Fruit fly (Drosophila melanogaster) whole organism, embryonic: ENCODE measurements around the gene CG31099.

Experiments
- CG10366 ChIP-seq: fragments of 200-800 bp; sonication (Bioruptor generic); IDR thresholded peaks from 2 replicates; pipeline ENCODE4 v1.3.6; 2022; ENCODE audit warnings: missing biosample characterization, missing genetic modification characterization
- CG11456 ChIP-seq: fragments of 200-800 bp; sonication (Bioruptor generic); IDR thresholded peaks from 3 replicates; pipeline ENCODE4 v1.3.6; 2022; ENCODE audit warnings: missing biosample characterization, missing genetic modification characterization
- CG11695 ChIP-seq: fragments of 200-800 bp; sonication (Bioruptor generic); IDR thresholded peaks from 3 replicates; pipeline ENCODE4 v1.3.6; 2022; ENCODE audit warnings: missing biosample characterization, missing genetic modification characterization
- CG11723 ChIP-seq: fragments of 200-800 bp; sonication (Bioruptor generic); optimal IDR thresholded peaks from 2 replicates; lab custom pipeline; 2017; ENCODE audit warnings: missing biosample characterization, mild to moderate bottlenecking, missing genetic modification characterization
- CG12104 ChIP-seq: fragments of 200-800 bp; sonication (Bioruptor generic); optimal IDR thresholded peaks from 3 replicates; lab custom pipeline; 2016; ENCODE audit warnings: missing biosample characterization, missing genetic modification characterization
- CG1233 ChIP-seq: fragments of 200-800 bp; sonication (Bioruptor generic); optimal IDR thresholded peaks from 4 replicates; lab custom pipeline; 2018; ENCODE audit warnings: missing biosample characterization, mild to moderate bottlenecking, missing genetic modification characterization
- CG12391 ChIP-seq: fragments of 200-800 bp; sonication (Bioruptor generic); optimal IDR thresholded peaks from 3 replicates; lab custom pipeline; 2018; ENCODE audit warnings: missing biosample characterization, mild to moderate bottlenecking, missing genetic modification characterization, moderate library complexity
- CG12769 ChIP-seq: fragments of 200-800 bp; sonication (Bioruptor generic); optimal IDR thresholded peaks from 2 replicates; lab custom pipeline; 2019; ENCODE audit warnings: missing biosample characterization, mild to moderate bottlenecking, missing genetic modification characterization, moderate library complexity
- CG13894 ChIP-seq: fragments of 200-800 bp; sonication (Bioruptor generic); optimal IDR thresholded peaks from 3 replicates; lab custom pipeline; 2018; ENCODE audit warnings: missing biosample characterization, mild to moderate bottlenecking, missing genetic modification characterization, moderate library complexity
- CG14441 ChIP-seq: fragments of 200-800 bp; sonication (Bioruptor generic); IDR thresholded peaks from 2 replicates; pipeline ENCODE4 v1.3.6; 2022; ENCODE audit warnings: missing biosample characterization, missing genetic modification characterization
- CG14710 ChIP-seq: fragments of 200-800 bp; sonication (Bioruptor generic); optimal IDR thresholded peaks from 3 replicates; lab custom pipeline; 2019; ENCODE audit warnings: missing biosample characterization, mild to moderate bottlenecking, missing genetic modification characterization, moderate library complexity
- CG15269 ChIP-seq: fragments of 200-800 bp; sonication (Bioruptor generic); optimal IDR thresholded peaks from 2 replicates; lab custom pipeline; 2018; ENCODE audit warnings: missing biosample characterization, mild to moderate bottlenecking, missing genetic modification characterization, moderate library complexity
- CG7745 ChIP-seq: fragments of 200-800 bp; sonication (Bioruptor generic); optimal IDR thresholded peaks from 2 replicates; lab custom pipeline; 2018; ENCODE audit warnings: missing biosample characterization, mild to moderate bottlenecking, missing genetic modification characterization, moderate library complexity
- CG7928 ChIP-seq: fragments of 200-800 bp; sonication (Bioruptor generic); optimal IDR thresholded peaks from 2 replicates; lab custom pipeline; 2017; ENCODE audit warnings: missing biosample characterization, mild to moderate bottlenecking, missing genetic modification characterization
- CG8290 ChIP-seq, 3 experiments: fragments of 200-800 bp; sonication (Bioruptor generic); optimal IDR thresholded peaks; 2 replicates each; lab custom pipeline; 2016 to 2019; ENCODE audit warnings: missing biosample characterization in 3 of 3, missing genetic modification characterization in 3 of 3, mild to moderate bottlenecking in 2 of 3, moderate library complexity in 1 of 3
- CG9609 ChIP-seq: fragments of 200-800 bp; sonication (Bioruptor generic); optimal IDR thresholded peaks from 3 replicates; lab custom pipeline; 2016; ENCODE audit warnings: missing biosample characterization, missing genetic modification characterization
- D19A ChIP-seq: fragments of 200-800 bp; optimal IDR thresholded peaks from 3 replicates; lab custom pipeline; 2019; ENCODE audit warnings: missing biosample characterization, mild to moderate bottlenecking, missing genetic modification characterization, moderate library complexity
- Dbx ChIP-seq: fragments of 200-800 bp; sonication (Bioruptor generic); IDR thresholded peaks from 3 replicates; pipeline ENCODE4 v1.3.6; 2022; ENCODE audit warnings: missing biosample characterization, missing genetic modification characterization
- Drgx ChIP-seq: fragments of 200-800 bp; sonication (Bioruptor generic); IDR thresholded peaks from 2 replicates; pipeline ENCODE4 v1.3.6; 2022; ENCODE audit warnings: missing biosample characterization, missing genetic modification characterization
- Ets65A ChIP-seq: fragments of 200-800 bp; sonication (Bioruptor generic); peaks from one replicate; lab custom pipeline; 2016; ENCODE audit warnings: missing biosample characterization, missing genetic modification characterization
- Max ChIP-seq: fragments of 200-800 bp; sonication (Bioruptor generic); optimal IDR thresholded peaks from 2 replicates; lab custom pipeline; 2016; ENCODE audit warnings: missing biosample characterization, mild to moderate bottlenecking, missing genetic modification characterization
- Scr ChIP-seq: fragments of 200-800 bp; sonication (Bioruptor generic); IDR thresholded peaks from 2 replicates; pipeline ENCODE4 v1.3.6; 2022; ENCODE audit warnings: missing biosample characterization, missing genetic modification characterization; ENCODE audit not compliant: partially characterized antibody
- Sox100B ChIP-seq: fragments of 200-800 bp; sonication (Bioruptor generic); optimal IDR thresholded peaks from 3 replicates; lab custom pipeline; 2018; ENCODE audit warnings: missing biosample characterization, mild to moderate bottlenecking, missing genetic modification characterization
- Trl ChIP-seq, 3 experiments: fragments of >200 bp in 2 of 3; fragments of 200-800 bp in 1 of 3; sonication (Bioruptor generic) in 1 of 3; optimal IDR thresholded peaks; 2 replicates in 1 of 3; 3 replicates in 2 of 3; lab custom pipeline; 2016 to 2017; ENCODE audit warnings: missing biosample characterization in 1 of 3, missing genetic modification characterization in 1 of 3
- bcd ChIP-seq: fragments of 200-800 bp; sonication (Bioruptor generic); optimal IDR thresholded peaks from 2 replicates; lab custom pipeline; 2017; ENCODE audit warnings: missing biosample characterization, mild to moderate bottlenecking, missing genetic modification characterization
- chif ChIP-seq, 2 experiments: fragments of 200-800 bp; sonication (Bioruptor generic); optimal IDR thresholded peaks; 3 replicates each; lab custom pipeline; 2016; ENCODE audit warnings: missing biosample characterization in 2 of 2, missing genetic modification characterization in 2 of 2
- chinmo ChIP-seq: fragments of 200-800 bp; sonication (Bioruptor generic); IDR thresholded peaks from 4 replicates; pipeline ENCODE4 v1.3.6; 2022; ENCODE audit warnings: missing biosample characterization, missing genetic modification characterization; ENCODE audit not compliant: partially characterized antibody
- dan ChIP-seq: fragments of 200-800 bp; sonication (Bioruptor generic); IDR thresholded peaks from 2 replicates; pipeline ENCODE4 v1.3.6; 2022; ENCODE audit warnings: missing biosample characterization, missing genetic modification characterization
- dati ChIP-seq: fragments of 200-800 bp; sonication (Bioruptor generic); IDR thresholded peaks from 2 replicates; pipeline ENCODE4 v1.3.6; 2022; ENCODE audit warnings: missing biosample characterization, missing genetic modification characterization
- exex ChIP-seq: fragments of 200-800 bp; sonication (Bioruptor generic); optimal IDR thresholded peaks from 4 replicates; lab custom pipeline; 2018; ENCODE audit warnings: missing biosample characterization, mild to moderate bottlenecking, missing genetic modification characterization, moderate library complexity
- hkb ChIP-seq, 2 experiments: fragments of 200-800 bp in 1 of 2; fragments of >200 bp in 1 of 2; sonication (Bioruptor generic) in 1 of 2; IDR thresholded peaks in 1 of 2; optimal IDR thresholded peaks in 1 of 2; 2 replicates each; pipeline versions ENCODE4 v1.3.6 to Lab custom; 2017 to 2022; ENCODE audit warnings: missing biosample characterization in 1 of 2, missing genetic modification characterization in 1 of 2
- lbe ChIP-seq: fragments of 200-800 bp; sonication (Bioruptor generic); optimal IDR thresholded peaks from 2 replicates; lab custom pipeline; 2016; ENCODE audit warnings: missing biosample characterization, mild to moderate bottlenecking, missing genetic modification characterization
- nau ChIP-seq: fragments of 200-800 bp; sonication (Bioruptor generic); optimal IDR thresholded peaks from 3 replicates; lab custom pipeline; 2017; ENCODE audit warnings: missing biosample characterization, mild to moderate bottlenecking, missing genetic modification characterization, missing genetic modification reagents
- pita ChIP-seq: fragments of 200-800 bp; sonication (Bioruptor generic); optimal IDR thresholded peaks from 2 replicates; lab custom pipeline; 2017; ENCODE audit warnings: missing biosample characterization, mild to moderate bottlenecking, missing genetic modification characterization
- slp2 ChIP-seq: fragments of 200-800 bp; sonication (Bioruptor generic); optimal IDR thresholded peaks from 2 replicates; lab custom pipeline; 2016; ENCODE audit warnings: missing biosample characterization, missing genetic modification characterization
- sug ChIP-seq: fragments of 200-800 bp; optimal IDR thresholded peaks from 2 replicates; lab custom pipeline; 2019; ENCODE audit warnings: missing biosample characterization, mild to moderate bottlenecking, missing genetic modification characterization, moderate library complexity
- tgo ChIP-seq: fragments of 200-800 bp; sonication (Bioruptor generic); IDR thresholded peaks from 3 replicates; pipeline ENCODE4 v1.3.6; 2022; ENCODE audit warnings: missing biosample characterization, missing genetic modification characterization
- tio ChIP-seq: fragments of 200-800 bp; sonication (Bioruptor generic); optimal IDR thresholded peaks from 2 replicates; lab custom pipeline; 2017; ENCODE audit warnings: missing biosample characterization, missing genetic modification characterization, inconsistent platforms

The CG31099 gene

dm6 chr3R:25302239-25302638 lies 8.5 kb downstream of the CG31099 start, which contains the start of gene CG31370:
Gene CG31370, plus strand, starts transcription at chr3R:25302464.
- TF ChIP-seq CG10366 (no peak), CG11456 (no peak), lbe (GFP tag; lab: Kevin White, UChicago) (peak; percentile 30), nau (GFP tag; lab: Kevin White, UChicago) (no peak), dan (no peak), CG7745 (no peak)

DNA sequence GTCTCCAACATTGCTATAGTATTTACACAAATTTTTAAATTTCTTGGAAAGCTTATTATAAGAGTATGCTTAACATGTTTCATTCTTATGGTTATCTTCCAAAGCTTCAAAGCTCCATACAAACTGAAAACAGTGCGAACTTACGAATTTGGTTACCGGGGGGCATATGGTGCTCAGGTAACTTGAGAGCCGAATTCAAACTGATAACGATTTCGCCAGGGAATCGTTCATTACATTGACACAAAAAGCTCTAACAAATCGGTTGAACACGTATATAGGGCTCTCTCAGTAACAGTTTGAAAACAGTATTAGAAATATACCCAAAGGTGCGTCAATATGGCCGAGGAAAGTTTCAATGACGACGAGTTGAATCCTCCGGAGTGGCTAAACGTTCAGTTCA lies 10.2 kb downstream of the CG31099 start, which contains the start of gene CG13659:
Gene CG13659 (plus strand): TSS at position 317 of the 400 bp plus-strand sequence.
- TF ChIP-seq CG12769 (tag; lab: Kevin White, UChicago) (peak; percentile 61), chif (GFP tag; optimal IDR thresholded peaks at IDR 0.05; lab: Kevin White, UChicago) (no peak), CG13894 (tag; lab: Kevin White, UChicago) (peak; percentile 30), tgo (GFP tag; lab: Robert Waterston, UW) (no peak), Trl (optimal IDR thresholded peaks at IDR 0.05; lab: Kevin White, UChicago) (peak in 1 of 2 experiments; percentile 19), Trl (GFP tag; optimal IDR thresholded peaks at IDR 0.05; lab: Kevin White, UChicago) (no peak), CG11695 (GFP tag; lab: Robert Waterston, UW) (no peak), sug (tag; lab: Kevin White, UChicago) (peak; percentile 97), bcd (GFP tag; lab: Kevin White, UChicago) (no peak), CG15269 (tag; lab: Kevin White, UChicago) (peak; percentile 41), CG7928 (GFP tag; lab: Kevin White, UChicago) (no peak), CG14710 (tag; lab: Kevin White, UChicago) (no peak), Sox100B (GFP tag; lab: Kevin White, UChicago) (no peak), CG12104 (GFP tag; lab: Kevin White, UChicago) (no peak), tio (GFP tag; lab: Kevin White, UChicago) (no peak), CG12391 (tag; lab: Kevin White, UChicago) (no peak), exex (tag; lab: Kevin White, UChicago) (peak; percentile 23), pita (GFP tag; lab: Kevin White, UChicago) (no peak), Drgx (GFP tag; lab: Robert Waterston, UW) (no peak), D19A (no peak), Ets65A (GFP tag; lab: Kevin White, UChicago) (no peak), hkb (optimal IDR thresholded peaks at IDR 0.05; lab: Kevin White, UChicago) (no peak), hkb (GFP tag; IDR thresholded peaks at IDR 0.05; lab: Robert Waterston, UW) (peak; percentile 10; the same call in 1 of the 2 replicates), Dbx (0 out of 3 replicates have a peak, but pooled peaks have one; percentile 28), chinmo (GFP tag; lab: Robert Waterston, UW) (peak; percentile 57; the same call in 1 of the 4 replicates), slp2 (no peak), CG8290 (GFP tag; optimal IDR thresholded peaks at IDR 0.05; lab: Kevin White, UChicago) (no peak), CG8290 (tag; optimal IDR thresholded peaks at IDR 0.05; lab: Kevin White, UChicago) (peak in 1 of 2 experiments; percentile 4)

- TF ChIP-seq Scr (GFP tag; lab: Robert Waterston, UW) = no peak
- peak; percentile 46 for TF ChIP-seq exex (tag; lab: Kevin White, UChicago)
- no peak for TF ChIP-seq CG14441
- no peak for TF ChIP-seq CG11723 (GFP tag; lab: Kevin White, UChicago)
- TF ChIP-seq Max = no peak
- no peak for TF ChIP-seq CG9609
- TF ChIP-seq dati (GFP tag; lab: Robert Waterston, UW) = no peak
- TF ChIP-seq CG1233 (GFP tag; lab: Kevin White, UChicago) = no peak
Measured at dm6 chr3R:25299507-25299964, 11.2 kb downstream of the CG31099 start, which contains the start of gene CG31288. Gene CG31288, minus strand, starts transcription at chr3R:25299557.
